Fruit fly (Drosophila melanogaster): Measurements from ENCODE around the gene CG6178.

Gene CG6178

dm6 chr3R:24137311-24137945 is 14.7 kb upstream of the CG6178 start, which contains the start of gene Npc2f:
Npc2f (plus strand) TSS chr3R:24137895.
- TF ChIP-seq fru (GFP tag; optimal IDR thresholded peaks at IDR 0.05) = peak; percentile 72
- peak; percentile 54 for TF ChIP-seq Rel (GFP tag; optimal IDR thresholded peaks at IDR 0.05)
- TF ChIP-seq Rel (tag; optimal IDR thresholded peaks at IDR 0.05) = peak; percentile 77
- no peak for TF ChIP-seq Vsx2 (GFP tag; optimal IDR thresholded peaks at IDR 0.05; ENCODE audit: partially characterized antibody)

DNA sequence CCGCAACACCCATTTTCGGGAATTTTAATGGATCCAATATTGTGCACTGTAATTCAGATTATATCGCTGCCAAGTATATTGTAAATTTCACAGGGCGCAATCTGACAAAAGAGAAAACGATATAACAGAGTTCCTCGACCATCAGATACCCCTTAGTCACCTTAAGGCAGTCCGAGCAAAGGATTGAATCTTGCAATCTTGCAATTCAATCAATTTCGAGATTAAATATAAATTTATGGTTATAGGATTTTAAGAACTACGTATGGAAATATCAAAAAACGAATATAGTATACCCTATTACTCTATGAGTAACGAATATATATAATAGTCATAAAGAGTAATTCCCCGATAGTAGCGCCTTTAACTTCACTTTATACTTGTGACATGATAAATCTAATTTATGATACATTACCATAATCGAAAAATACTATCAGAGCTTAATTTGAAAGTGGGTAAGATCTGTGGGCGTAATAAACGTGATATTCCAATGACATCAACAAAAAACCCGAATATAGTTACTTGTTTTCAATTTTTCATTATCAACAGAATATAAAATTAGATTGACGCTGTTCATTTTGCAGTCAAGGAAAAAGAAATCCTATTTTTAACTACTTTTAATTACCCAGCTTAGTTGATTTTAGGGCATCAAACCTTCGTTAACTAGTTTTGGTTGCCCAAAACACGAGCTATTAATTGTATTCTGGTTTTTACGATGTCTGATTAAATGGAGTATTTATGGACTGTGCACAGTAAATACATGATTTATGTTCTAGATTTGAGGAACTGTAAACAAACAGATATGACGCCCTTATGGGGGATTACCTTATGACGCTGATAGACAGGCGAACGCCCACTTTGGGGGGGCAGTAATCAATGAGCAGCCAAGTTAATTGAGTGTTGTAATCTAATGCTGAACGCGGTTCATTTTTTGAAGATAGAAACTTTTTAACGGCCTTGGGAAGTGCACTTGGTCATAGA is 13.4 kb upstream of the CG6178 start:
- TF ChIP-seq br (GFP tag; optimal IDR thresholded peaks at IDR 0.05) (no peak), fru (GFP tag; optimal IDR thresholded peaks at IDR 0.05) (peak; percentile 5), CrebA (GFP tag; optimal IDR thresholded peaks at IDR 0.05; ENCODE audit: borderline replicate concordance) (no peak), woc (GFP tag; optimal IDR thresholded peaks at IDR 0.05) (no peak), Hnf4 (GFP tag; optimal IDR thresholded peaks at IDR 0.05) (no peak), Myc (optimal IDR thresholded peaks at IDR 0.05) (no peak), jim (GFP tag; optimal IDR thresholded peaks at IDR 0.05) (no peak), h (GFP tag; optimal IDR thresholded peaks at IDR 0.05) (no peak), dmrt93B (GFP tag; optimal IDR thresholded peaks at IDR 0.05) (no peak), Vsx2 (GFP tag; optimal IDR thresholded peaks at IDR 0.05; ENCODE audit: partially characterized antibody) (no peak), tai (GFP tag; optimal IDR thresholded peaks at IDR 0.05) (no peak), Sp1 (GFP tag; optimal IDR thresholded peaks at IDR 0.05) (no peak), Rel (GFP tag; optimal IDR thresholded peaks at IDR 0.05) (no peak), Rel (tag; optimal IDR thresholded peaks at IDR 0.05) (peak; percentile 78), Dfd (GFP tag; optimal IDR thresholded peaks at IDR 0.05) (no peak)

- TF ChIP-seq dmrt93B (GFP tag; optimal IDR thresholded peaks at IDR 0.05) = no peak
- no peak for TF ChIP-seq Dfd (GFP tag; optimal IDR thresholded peaks at IDR 0.05)
- no peak for TF ChIP-seq Rel (GFP tag; optimal IDR thresholded peaks at IDR 0.05)
- peak; percentile 92 for TF ChIP-seq Rel (tag; optimal IDR thresholded peaks at IDR 0.05)
- TF ChIP-seq dl (GFP tag; optimal IDR thresholded peaks at IDR 0.05; ENCODE audit: insufficient read depth in 1 of 2, partially characterized antibody in 2 of 2) = no peak
Measured at dm6 chr3R:24139646-24140130, 12.5 kb upstream of the CG6178 start.

- TF ChIP-seq OdsH (GFP tag; optimal IDR thresholded peaks at IDR 0.05) (peak; percentile 98), Dfd (GFP tag; optimal IDR thresholded peaks at IDR 0.05) (no peak), foxo (GFP tag; optimal IDR thresholded peaks at IDR 0.05) (peak; percentile 7 to 98), lola (GFP tag; optimal IDR thresholded peaks at IDR 0.05) (no peak), sv (GFP tag; optimal IDR thresholded peaks at IDR 0.05) (peak; percentile 65), jim (GFP tag; optimal IDR thresholded peaks at IDR 0.05) (no peak), fru (GFP tag; optimal IDR thresholded peaks at IDR 0.05) (peak; percentile 96), CrebA (GFP tag; optimal IDR thresholded peaks at IDR 0.05; ENCODE audit: borderline replicate concordance) (no peak), CG9705 (GFP tag; optimal IDR thresholded peaks at IDR 0.05) (peak; percentile 91), Mio (GFP tag; optimal IDR thresholded peaks at IDR 0.05) (peak; percentile 60), dsf (GFP tag; optimal IDR thresholded peaks at IDR 0.05; ENCODE audit: borderline replicate concordance) (peak; percentile 72), Jra (GFP tag; optimal IDR thresholded peaks at IDR 0.05) (peak; percentile 80), Abd-B (GFP tag; optimal IDR thresholded peaks at IDR 0.05) (no peak), Hnf4 (GFP tag; optimal IDR thresholded peaks at IDR 0.05) (peak; percentile 93), usp (GFP tag; optimal IDR thresholded peaks at IDR 0.05) (no peak), brk (GFP tag; optimal IDR thresholded peaks at IDR 0.05) (peak; percentile 96), HLH106 (tag; optimal IDR thresholded peaks at IDR 0.05) (peak; percentile 98), Hr83 (GFP tag; optimal IDR thresholded peaks at IDR 0.05; ENCODE audit: poor library complexity, severe bottlenecking) (no peak), Hr78 (GFP tag; optimal IDR thresholded peaks at IDR 0.05) (no peak), ey (GFP tag; optimal IDR thresholded peaks at IDR 0.05) (peak; percentile 90), dmrt93B (GFP tag; optimal IDR thresholded peaks at IDR 0.05) (peak; percentile 94), h (GFP tag; optimal IDR thresholded peaks at IDR 0.05) (peak; percentile 98), Vsx2 (GFP tag; optimal IDR thresholded peaks at IDR 0.05; ENCODE audit: partially characterized antibody) (no peak), tai (GFP tag; optimal IDR thresholded peaks at IDR 0.05) (no peak), pan (optimal IDR thresholded peaks at IDR 0.05) (no peak), CG32264 (GFP tag; optimal IDR thresholded peaks at IDR 0.05) (peak; percentile 84), Sp1 (GFP tag; optimal IDR thresholded peaks at IDR 0.05) (peak; percentile 99), Rel (GFP tag; optimal IDR thresholded peaks at IDR 0.05) (peak; percentile 98), Rel (tag; optimal IDR thresholded peaks at IDR 0.05) (peak; percentile 88), rgr (GFP tag; optimal IDR thresholded peaks at IDR 0.05) (peak; percentile 98), N (GFP tag; optimal IDR thresholded peaks at IDR 0.05) (no peak), Dif (GFP tag; optimal IDR thresholded peaks at IDR 0.05; ENCODE audit: partially characterized antibody) (peak; percentile 55), dl (GFP tag; optimal IDR thresholded peaks at IDR 0.05; ENCODE audit: insufficient read depth in 1 of 2, partially characterized antibody in 2 of 2) (peak in 1 of 2 experiments; percentile 50), GATAd (GFP tag; optimal IDR thresholded peaks at IDR 0.05) (no peak), Myc (optimal IDR thresholded peaks at IDR 0.05) (no peak)
Measured at dm6 chr3R:24141013-24141592, 11.0 kb upstream of the CG6178 start, which contains the start of gene Kal1. Kal1 (plus strand) TSS chr3R:24141395.
